Fruit fly (Drosophila melanogaster) whole organism, embryonic: Measurements from ENCODE around the gene Mo25.

Experiments used
- Atf-2 ChIP-seq: fragments of 200-800 bp; sonication (Bioruptor generic); optimal IDR thresholded peaks from 2 replicates; lab custom pipeline; 2016; ENCODE audit warnings: missing biosample characterization, missing genetic modification characterization
- Atf3 ChIP-seq: fragments of 200-800 bp; sonication (Bioruptor generic); optimal IDR thresholded peaks from 3 replicates; lab custom pipeline; 2016; ENCODE audit warnings: missing biosample characterization, missing genetic modification characterization
- Bdp1 ChIP-seq: fragments of 200-800 bp; sonication (Bioruptor generic); optimal IDR thresholded peaks from 3 replicates; lab custom pipeline; 2016; ENCODE audit warnings: missing biosample characterization, missing genetic modification characterization
- CG10431 ChIP-seq: fragments of 200-800 bp; sonication (Bioruptor generic); optimal IDR thresholded peaks from 3 replicates; lab custom pipeline; 2018; ENCODE audit warnings: missing biosample characterization, mild to moderate bottlenecking, missing genetic modification characterization
- CG10543 ChIP-seq: fragments of 200-800 bp; sonication (Bioruptor generic); optimal IDR thresholded peaks from 3 replicates; lab custom pipeline; 2017; ENCODE audit warnings: missing biosample characterization, mild to moderate bottlenecking, missing genetic modification characterization, moderate library complexity
- CG11093 ChIP-seq: fragments of 200-800 bp; sonication (Bioruptor generic); IDR thresholded peaks from 3 replicates; pipeline ENCODE4 v1.3.6; 2022; ENCODE audit warnings: missing biosample characterization, missing genetic modification characterization
- CG12942 ChIP-seq: fragments of 200-800 bp; sonication (Bioruptor generic); optimal IDR thresholded peaks from 3 replicates; lab custom pipeline; 2016; ENCODE audit warnings: missing biosample characterization, missing genetic modification characterization
- CG13775 ChIP-seq: fragments of 200-800 bp; sonication (Bioruptor generic); optimal IDR thresholded peaks from 3 replicates; lab custom pipeline; 2017; ENCODE audit warnings: missing biosample characterization, mild to moderate bottlenecking, missing genetic modification characterization
- CG14710 ChIP-seq: fragments of 200-800 bp; sonication (Bioruptor generic); optimal IDR thresholded peaks from 3 replicates; lab custom pipeline; 2019; ENCODE audit warnings: missing biosample characterization, mild to moderate bottlenecking, missing genetic modification characterization, moderate library complexity
- CG15073 ChIP-seq: fragments of 200-800 bp; sonication (Bioruptor generic); optimal IDR thresholded peaks from 2 replicates; lab custom pipeline; 2016; ENCODE audit warnings: missing biosample characterization, missing genetic modification characterization
- CG15479 ChIP-seq: fragments of 200-800 bp; sonication (Bioruptor generic); optimal IDR thresholded peaks from 3 replicates; lab custom pipeline; 2019; ENCODE audit warnings: missing biosample characterization, mild to moderate bottlenecking, missing genetic modification characterization, moderate library complexity
- CG15601 ChIP-seq: fragments of 200-800 bp; sonication (Bioruptor generic); optimal IDR thresholded peaks from 3 replicates; lab custom pipeline; 2019; ENCODE audit warnings: missing biosample characterization, mild to moderate bottlenecking, missing genetic modification characterization, moderate library complexity
- CG16779 ChIP-seq: fragments of 200-800 bp; sonication (Bioruptor generic); IDR thresholded peaks from 2 replicates; pipeline ENCODE4 v1.3.6; 2022; ENCODE audit warnings: missing biosample characterization, missing genetic modification characterization
- CG17359 ChIP-seq: fragments of 200-800 bp; sonication (Bioruptor generic); optimal IDR thresholded peaks from 3 replicates; lab custom pipeline; 2018; ENCODE audit warnings: missing biosample characterization, mild to moderate bottlenecking, missing genetic modification characterization, moderate library complexity
- CG30403 ChIP-seq: fragments of 200-800 bp; sonication (Bioruptor generic); optimal IDR thresholded peaks from 3 replicates; lab custom pipeline; 2016; ENCODE audit warnings: missing biosample characterization, missing genetic modification characterization
- CG31441 ChIP-seq: fragments of 200-800 bp; sonication (Bioruptor generic); IDR thresholded peaks from 2 replicates; pipeline ENCODE4 v1.3.6; 2022; ENCODE audit warnings: missing biosample characterization, missing genetic modification characterization
- CG33213 ChIP-seq: fragments of 200-800 bp; sonication (Bioruptor generic); optimal IDR thresholded peaks from 3 replicates; lab custom pipeline; 2016; ENCODE audit warnings: missing biosample characterization, missing genetic modification characterization
- CG33557 ChIP-seq: fragments of 200-800 bp; sonication (Bioruptor generic); optimal IDR thresholded peaks from 2 replicates; lab custom pipeline; 2019; ENCODE audit warnings: missing biosample characterization, mild to moderate bottlenecking, missing genetic modification characterization, moderate library complexity
- CG4617 ChIP-seq: fragments of 200-800 bp; sonication (Bioruptor generic); optimal IDR thresholded peaks from 3 replicates; lab custom pipeline; 2016; ENCODE audit warnings: missing biosample characterization, missing genetic modification characterization, borderline replicate concordance
- CG7271 ChIP-seq: fragments of 200-800 bp; sonication (Bioruptor generic); optimal IDR thresholded peaks from 2 replicates; lab custom pipeline; 2018; ENCODE audit warnings: missing biosample characterization, mild to moderate bottlenecking, missing genetic modification characterization, moderate library complexity
- CHES-1-like ChIP-seq: fragments of 200-800 bp; sonication (Bioruptor generic); optimal IDR thresholded peaks from 2 replicates; lab custom pipeline; 2016; ENCODE audit warnings: missing biosample characterization, missing genetic modification characterization
- CoRest ChIP-seq: fragments of 200-800 bp; sonication (Bioruptor generic); optimal IDR thresholded peaks from 3 replicates; lab custom pipeline; 2018; ENCODE audit warnings: missing biosample characterization, mild to moderate bottlenecking, missing genetic modification characterization, moderate library complexity
- Dip2 ChIP-seq: fragments of 200-800 bp; sonication (Bioruptor generic); IDR thresholded peaks from 2 replicates; pipeline ENCODE4 v1.3.6; 2022; ENCODE audit warnings: missing biosample characterization, missing genetic modification characterization
- Dll ChIP-seq: fragments of 200-800 bp; sonication (Bioruptor generic); IDR thresholded peaks from 4 replicates; pipeline ENCODE4 v1.3.6; 2022; ENCODE audit warnings: missing biosample characterization, missing genetic modification characterization; ENCODE audit not compliant: partially characterized antibody
- Ets65A ChIP-seq: fragments of 200-800 bp; sonication (Bioruptor generic); peaks from one replicate; lab custom pipeline; 2016; ENCODE audit warnings: missing biosample characterization, missing genetic modification characterization
- Fer1 ChIP-seq: fragments of 200-800 bp; sonication (Bioruptor generic); optimal IDR thresholded peaks from 2 replicates; lab custom pipeline; 2017; ENCODE audit warnings: missing biosample characterization, mild to moderate bottlenecking, missing genetic modification characterization
- Fer3 ChIP-seq: fragments of 200-800 bp; sonication (Bioruptor generic); optimal IDR thresholded peaks from 2 replicates; lab custom pipeline; 2018; ENCODE audit warnings: missing biosample characterization, mild to moderate bottlenecking, missing genetic modification characterization, moderate library complexity
- Mrtf ChIP-seq: fragments of 200-800 bp; sonication (Bioruptor generic); IDR thresholded peaks from 3 replicates; pipeline ENCODE4 v1.3.6; 2022; ENCODE audit warnings: missing biosample characterization, missing genetic modification characterization
- Sox100B ChIP-seq: fragments of 200-800 bp; sonication (Bioruptor generic); optimal IDR thresholded peaks from 3 replicates; lab custom pipeline; 2018; ENCODE audit warnings: missing biosample characterization, mild to moderate bottlenecking, missing genetic modification characterization
- aop ChIP-seq: fragments of 200-800 bp; sonication (Bioruptor generic); IDR thresholded peaks from 2 replicates; pipeline ENCODE4 v1.3.6; 2022; ENCODE audit warnings: missing biosample characterization, missing genetic modification characterization
- croc ChIP-seq: fragments of 200-800 bp; sonication (Bioruptor generic); conservative IDR thresholded peaks from 3 replicates; pipeline ENCODE4 v1.3.6; 2022; ENCODE audit warnings: missing biosample characterization, missing genetic modification characterization
- dm ChIP-seq: fragments of 200-800 bp; sonication (Bioruptor generic); optimal IDR thresholded peaks from 3 replicates; lab custom pipeline; 2016; ENCODE audit warnings: missing biosample characterization, missing genetic modification characterization
- emc ChIP-seq: fragments of 200-800 bp; sonication (Bioruptor generic); optimal IDR thresholded peaks from 2 replicates; lab custom pipeline; 2016; ENCODE audit warnings: missing biosample characterization, missing genetic modification characterization
- exex ChIP-seq: fragments of 200-800 bp; sonication (Bioruptor generic); optimal IDR thresholded peaks from 4 replicates; lab custom pipeline; 2018; ENCODE audit warnings: missing biosample characterization, mild to moderate bottlenecking, missing genetic modification characterization, moderate library complexity
- fd102C ChIP-seq: fragments of 200-800 bp; sonication (Bioruptor generic); optimal IDR thresholded peaks from 2 replicates; lab custom pipeline; 2018; ENCODE audit warnings: missing biosample characterization, mild to moderate bottlenecking, missing genetic modification characterization, moderate library complexity
- ftz-f1 ChIP-seq: fragments of 200-800 bp; sonication (Bioruptor generic); optimal IDR thresholded peaks from 2 replicates; lab custom pipeline; 2016; ENCODE audit warnings: missing biosample characterization, missing genetic modification characterization
- hbn ChIP-seq: fragments of 200-800 bp; sonication (Bioruptor generic); IDR thresholded peaks from 2 replicates; pipeline ENCODE4 v1.3.6; 2022; ENCODE audit warnings: missing biosample characterization, missing genetic modification characterization; ENCODE audit not compliant: partially characterized antibody
- inv ChIP-seq: fragments of 200-800 bp; sonication (Bioruptor generic); IDR thresholded peaks from 2 replicates; pipeline ENCODE4 v1.3.6; 2022; ENCODE audit warnings: missing biosample characterization, missing genetic modification characterization; ENCODE audit not compliant: partially characterized antibody
- kay ChIP-seq: fragments of 200-800 bp; sonication (Bioruptor generic); optimal IDR thresholded peaks from 2 replicates; lab custom pipeline; 2016; ENCODE audit warnings: missing biosample characterization, missing genetic modification characterization
- knrl ChIP-seq: fragments of 200-800 bp; sonication (Bioruptor generic); IDR thresholded peaks from 3 replicates; pipeline ENCODE4 v1.3.6; 2022; ENCODE audit warnings: missing biosample characterization, missing genetic modification characterization; ENCODE audit not compliant: partially characterized antibody
- odd ChIP-seq: fragments of 200-800 bp; sonication (Bioruptor generic); optimal IDR thresholded peaks from 2 replicates; lab custom pipeline; 2017; ENCODE audit warnings: missing biosample characterization, mild to moderate bottlenecking, missing genetic modification characterization
- pfk ChIP-seq: fragments of 200-800 bp; sonication (Bioruptor generic); optimal IDR thresholded peaks from 2 replicates; lab custom pipeline; 2018; ENCODE audit warnings: missing biosample characterization, mild to moderate bottlenecking, missing genetic modification characterization, moderate library complexity
- sd ChIP-seq: fragments of 200-800 bp; sonication (Bioruptor generic); optimal IDR thresholded peaks from 3 replicates; lab custom pipeline; 2018; ENCODE audit warnings: missing biosample characterization, mild to moderate bottlenecking, missing genetic modification characterization, moderate library complexity
- sisA ChIP-seq: fragments of 200-800 bp; sonication (Bioruptor generic); IDR thresholded peaks from 2 replicates; pipeline ENCODE4 v1.3.6; 2022; ENCODE audit warnings: missing biosample characterization, missing genetic modification characterization
- slou ChIP-seq: fragments of 200-800 bp; sonication (Bioruptor generic); optimal IDR thresholded peaks from 3 replicates; lab custom pipeline; 2016; ENCODE audit warnings: missing biosample characterization, missing genetic modification characterization
- stc ChIP-seq: fragments of 200-800 bp; sonication (Bioruptor generic); IDR thresholded peaks from 2 replicates; pipeline ENCODE4 v1.3.6; 2022; ENCODE audit warnings: missing biosample characterization, missing genetic modification characterization
- tio ChIP-seq: fragments of 200-800 bp; sonication (Bioruptor generic); optimal IDR thresholded peaks from 2 replicates; lab custom pipeline; 2017; ENCODE audit warnings: missing biosample characterization, missing genetic modification characterization, inconsistent platforms
- trem ChIP-seq: fragments of 200-800 bp; optimal IDR thresholded peaks from 3 replicates; lab custom pipeline; 2019; ENCODE audit warnings: missing biosample characterization, mild to moderate bottlenecking, missing genetic modification characterization, moderate library complexity
- ttk ChIP-seq: fragments of 200-800 bp; sonication (Bioruptor generic); IDR thresholded peaks from 2 replicates; pipeline ENCODE4 v2.1.2; 2022; ENCODE audit warnings: missing biosample characterization, missing genetic modification characterization
- vnd ChIP-seq: fragments of 200-800 bp; sonication (Bioruptor generic); IDR thresholded peaks from 3 replicates; pipeline ENCODE4 v1.3.6; 2022; ENCODE audit warnings: missing biosample characterization, missing genetic modification characterization; ENCODE audit not compliant: partially characterized antibody
- z ChIP-seq: fragments of 200-800 bp; sonication (Bioruptor generic); IDR thresholded peaks from 3 replicates; pipeline ENCODE4 v1.3.6; 2022; ENCODE audit warnings: missing biosample characterization, missing genetic modification characterization

The Mo25 gene

dm6 chr3L:16640509-16641068 lies 25.3 kb upstream of the Mo25 start:
- no peak for TF ChIP-seq dm (GFP tag; lab: Kevin White, UChicago)
- TF ChIP-seq CG30403 (GFP tag; lab: Kevin White, UChicago) = no peak
- TF ChIP-seq aop (GFP tag; lab: Robert Waterston, UW) = no peak
- peak; percentile 60 for TF ChIP-seq trem (tag; lab: Kevin White, UChicago)
- TF ChIP-seq kay (GFP tag; lab: Kevin White, UChicago) = no peak
- TF ChIP-seq knrl (GFP tag; lab: Robert Waterston, UW) = no peak
- no peak for TF ChIP-seq CG13775 (GFP tag; lab: Kevin White, UChicago)
- no peak for TF ChIP-seq hbn (GFP tag; lab: Robert Waterston, UW)
- TF ChIP-seq CG16779 (GFP tag; lab: Robert Waterston, UW) = no peak
- peak; percentile 32 for TF ChIP-seq odd (GFP tag; lab: Kevin White, UChicago)
- peak; percentile 47 for TF ChIP-seq CG17359
- no peak for TF ChIP-seq CG15073 (GFP tag; lab: Kevin White, UChicago)
- no peak for TF ChIP-seq emc (GFP tag; lab: Kevin White, UChicago)
- no peak for TF ChIP-seq CG33213 (GFP tag; lab: Kevin White, UChicago)
- TF ChIP-seq fd102C (GFP tag; lab: Kevin White, UChicago) = peak; percentile 76
- TF ChIP-seq Ets65A (GFP tag; lab: Kevin White, UChicago) = no peak
- peak; percentile 51 for TF ChIP-seq CG33557 (GFP tag; lab: Kevin White, UChicago)
- TF ChIP-seq exex (tag; lab: Kevin White, UChicago) = no peak
- no peak for TF ChIP-seq tio (GFP tag; lab: Kevin White, UChicago)
- TF ChIP-seq CG15601 (tag; lab: Kevin White, UChicago) = peak; percentile 67
- TF ChIP-seq stc (GFP tag; lab: Robert Waterston, UW) = peak; percentile 12; the same call in 1 of the 2 replicates
- TF ChIP-seq Atf3 (GFP tag; lab: Kevin White, UChicago) = no peak
- TF ChIP-seq Bdp1 (GFP tag; lab: Kevin White, UChicago) = no peak
- no peak for TF ChIP-seq CG4617 (GFP tag; lab: Kevin White, UChicago)
- TF ChIP-seq sisA (GFP tag; lab: Robert Waterston, UW) = no peak
- peak; percentile 13 for TF ChIP-seq CG15479 (GFP tag; lab: Kevin White, UChicago)
- no peak for TF ChIP-seq CG10543 (GFP tag; lab: Kevin White, UChicago)
- TF ChIP-seq CG11093 (GFP tag; lab: Robert Waterston, UW) = no peak
- peak; percentile 76 for TF ChIP-seq CG31441 (GFP tag; lab: Robert Waterston, UW)
- TF ChIP-seq Atf-2 (GFP tag; lab: Kevin White, UChicago) = no peak
- no peak for TF ChIP-seq CG10431 (GFP tag; lab: Kevin White, UChicago)
- no peak for TF ChIP-seq Dip2 (GFP tag; lab: Robert Waterston, UW)
- no peak for TF ChIP-seq Fer1 (GFP tag; lab: Kevin White, UChicago)
- no peak for TF ChIP-seq Mrtf (GFP tag; lab: Robert Waterston, UW)
- TF ChIP-seq CG7271 (tag; lab: Kevin White, UChicago) = peak; percentile 66
- peak; percentile 7 for TF ChIP-seq Fer3 (tag; lab: Kevin White, UChicago)
- no peak for TF ChIP-seq Dll (GFP tag; lab: Robert Waterston, UW)
- no peak for TF ChIP-seq croc (GFP tag; lab: Robert Waterston, UW)
- TF ChIP-seq ttk = no peak
- no peak for TF ChIP-seq vnd (GFP tag; lab: Robert Waterston, UW)
- no peak for TF ChIP-seq slou (GFP tag; lab: Kevin White, UChicago)
- no peak for TF ChIP-seq ftz-f1 (GFP tag; lab: Kevin White, UChicago)
- peak; percentile 31 for TF ChIP-seq CoRest (tag; lab: Kevin White, UChicago)
- TF ChIP-seq CG14710 (tag; lab: Kevin White, UChicago) = peak; percentile 65
- TF ChIP-seq sd (tag; lab: Kevin White, UChicago) = no peak
- peak; percentile 41 for TF ChIP-seq Sox100B (GFP tag; lab: Kevin White, UChicago)
- no peak for TF ChIP-seq CHES-1-like
- no peak for TF ChIP-seq z (GFP tag; lab: Robert Waterston, UW)
- TF ChIP-seq inv (GFP tag; lab: Robert Waterston, UW) = no peak
- no peak for TF ChIP-seq CG12942
- no peak for TF ChIP-seq pfk
